Worm (Caenorhabditis elegans) whole organism, dauer: ENCODE measurements around the gene svh-11.

Source experiments
- unc-62 ChIP-seq: sonication (generic microtip); optimal IDR thresholded peaks from 2 replicates; lab custom pipeline; 2017; ENCODE audit warnings: missing biosample characterization, missing genetic modification reagents, missing genetic modification characterization

Gene svh-11

DNA sequence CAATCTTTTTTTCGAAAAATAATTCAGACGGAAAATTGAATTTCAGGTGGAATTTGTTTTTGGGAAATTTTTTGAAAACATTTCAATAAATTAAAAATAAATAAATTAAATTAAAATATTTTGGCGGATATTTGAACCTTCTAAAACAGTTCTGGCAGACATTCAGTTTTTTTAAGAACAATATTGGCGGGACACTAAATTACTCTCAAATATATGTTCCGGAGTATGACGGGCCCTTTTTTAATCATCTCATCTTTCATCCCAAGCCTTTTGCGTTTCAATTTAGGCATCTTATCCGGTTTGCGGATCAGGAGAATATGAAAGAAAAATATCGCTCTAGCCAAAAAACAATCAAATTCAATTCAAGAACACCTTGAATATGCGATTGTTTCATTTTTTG lies at the start of gene svh-11:
Gene svh-11, plus strand, starts transcription at position 301 of the 400 bp plus-strand sequence.
- TF ChIP-seq unc-62: no peak

ce11 chrV:2159331-2159730 lies 47.6 kb upstream of the svh-11 start, which contains the start of gene C45H4.14:
Gene C45H4.14, minus strand, starts transcription at chrV:2159431.
- no peak for TF ChIP-seq unc-62

- TF ChIP-seq unc-62: no peak
These were observed 43.2 kb upstream of the svh-11 start, which contains the start of gene str-255 for ce11 chrV:2163735-2164134. Gene str-255, minus strand, starts transcription at chrV:2163835.

DNA sequence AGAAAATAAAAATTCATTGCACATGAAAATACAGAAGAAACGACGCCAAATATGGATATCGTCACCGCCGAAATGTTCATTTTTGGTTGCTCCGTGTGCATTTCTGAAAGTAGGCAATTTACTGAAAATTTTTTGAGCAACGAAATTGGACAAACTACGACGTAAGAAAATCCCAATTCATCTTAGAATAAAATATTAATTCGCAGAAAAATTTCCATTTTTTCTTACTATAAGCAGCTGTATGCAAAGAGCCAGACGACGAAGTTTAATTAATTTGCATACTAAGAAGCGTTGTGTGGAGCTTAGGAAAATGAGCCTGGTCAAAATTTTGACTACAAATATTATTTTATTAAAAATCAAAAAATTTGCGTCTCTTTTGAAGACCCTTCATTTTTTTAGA lies 40.2 kb upstream of the svh-11 start, which contains the start of gene srbc-19:
Gene srbc-19, minus strand, starts transcription at position 101 of the 400 bp plus-strand sequence.
- no peak for TF ChIP-seq unc-62

DNA sequence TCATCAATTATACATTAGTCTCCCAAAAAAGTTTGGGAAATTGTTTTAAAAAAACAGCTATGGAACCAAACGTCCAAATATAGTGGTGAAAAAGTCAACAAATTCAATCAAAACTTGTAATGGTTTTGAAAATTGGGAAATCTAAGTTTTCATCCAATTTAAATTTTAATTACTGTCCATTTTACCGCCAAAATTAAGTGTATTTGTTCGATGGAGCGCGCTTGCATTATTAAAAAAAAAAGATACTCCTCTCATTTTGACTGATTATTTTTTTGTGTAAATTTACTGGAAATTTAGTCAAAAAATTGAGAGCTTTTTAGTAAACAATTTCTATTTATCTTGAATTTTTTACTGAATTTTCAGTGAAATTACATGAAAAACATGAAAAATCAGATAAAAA lies 32.4 kb upstream of the svh-11 start:
- no peak for TF ChIP-seq unc-62

ce11 chrV:2175242-2175641 lies 31.7 kb upstream of the svh-11 start, which contains the start of gene C45H4.18:
Gene C45H4.18, plus strand, starts transcription at chrV:2175542.
- TF ChIP-seq unc-62: no peak

DNA sequence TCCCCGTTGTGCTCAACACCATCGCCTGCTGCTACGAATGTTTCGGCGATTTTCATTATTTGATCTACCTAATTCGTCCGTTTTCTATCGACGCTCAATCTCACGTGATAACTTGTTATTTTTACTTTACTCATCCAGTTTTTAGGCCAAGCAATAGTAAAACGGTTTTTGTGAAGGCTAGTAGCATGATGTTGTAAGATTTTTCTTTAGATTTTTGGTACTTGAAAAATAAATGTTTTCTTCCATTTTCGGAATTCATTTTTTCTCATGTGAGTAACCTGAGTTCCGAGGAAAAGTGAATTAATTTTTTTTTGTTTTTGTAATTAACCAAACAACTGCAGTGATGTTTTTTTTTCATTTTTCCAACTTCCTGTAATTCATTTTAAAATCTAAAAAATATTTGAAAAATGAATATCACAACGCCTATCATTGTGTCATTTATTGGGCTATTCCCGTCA lies 29.6 kb upstream of the svh-11 start, which contains the start of gene srbc-17:
Gene srbc-17, plus strand, starts transcription at position 408 of the 458 bp plus-strand sequence.
- TF ChIP-seq unc-62: no peak

ce11 chrV:2179214-2179613 lies 27.7 kb upstream of the svh-11 start, which contains the start of gene cyp-33C1:
Gene cyp-33C1, plus strand, starts transcription at chrV:2179514.
- TF ChIP-seq unc-62: no peak

ce11 chrV:2181738-2182137 lies 25.2 kb upstream of the svh-11 start, which contains the start of gene srbc-16:
Gene srbc-16, plus strand, starts transcription at chrV:2182038.
- no peak for TF ChIP-seq unc-62

ce11 chrV:2183162-2183561 lies 23.7 kb upstream of the svh-11 start, which contains the start of gene cyp-33C2:
Gene cyp-33C2, plus strand, starts transcription at chrV:2183488.
- TF ChIP-seq unc-62: no peak

ce11 chrV:2185486-2185885 lies 21.4 kb upstream of the svh-11 start:
- no peak for TF ChIP-seq unc-62

- TF ChIP-seq unc-62: no peak
These were observed 19.0 kb upstream of the svh-11 start, which contains the start of gene Y5H2B.3 for ce11 chrV:2187864-2188345. Gene Y5H2B.3, plus strand, starts transcription at chrV:2188295.

ce11 chrV:2190383-2190782 lies 16.5 kb upstream of the svh-11 start:
- no peak for TF ChIP-seq unc-62

ce11 chrV:2191122-2191521 lies 15.8 kb upstream of the svh-11 start, which contains the start of gene srbc-42:
Gene srbc-42, minus strand, starts transcription at chrV:2191222.
- no peak for TF ChIP-seq unc-62

DNA sequence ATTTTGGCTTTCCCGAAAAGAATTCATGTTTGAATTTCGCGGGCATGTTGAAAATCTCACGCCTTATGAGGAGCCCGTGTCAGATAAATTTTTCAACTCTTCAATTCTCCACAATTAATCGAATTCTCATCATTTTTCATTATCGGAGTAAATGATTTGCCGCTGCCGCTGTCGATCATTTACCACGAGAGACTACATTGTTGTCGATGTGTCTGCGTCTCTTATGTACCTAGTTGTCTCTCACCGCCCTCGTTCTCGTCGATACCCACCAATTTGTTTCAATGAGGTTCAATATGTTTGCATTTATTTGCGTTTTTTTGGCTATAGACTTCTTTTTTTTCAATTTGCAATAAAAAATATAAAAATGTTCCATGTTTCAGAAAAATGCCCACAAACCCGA lies 14.8 kb upstream of the svh-11 start, which contains the start of gene nhr-13:
Gene nhr-13, plus strand, starts transcription at position 369 of the 400 bp plus-strand sequence.
- TF ChIP-seq unc-62: no peak

DNA sequence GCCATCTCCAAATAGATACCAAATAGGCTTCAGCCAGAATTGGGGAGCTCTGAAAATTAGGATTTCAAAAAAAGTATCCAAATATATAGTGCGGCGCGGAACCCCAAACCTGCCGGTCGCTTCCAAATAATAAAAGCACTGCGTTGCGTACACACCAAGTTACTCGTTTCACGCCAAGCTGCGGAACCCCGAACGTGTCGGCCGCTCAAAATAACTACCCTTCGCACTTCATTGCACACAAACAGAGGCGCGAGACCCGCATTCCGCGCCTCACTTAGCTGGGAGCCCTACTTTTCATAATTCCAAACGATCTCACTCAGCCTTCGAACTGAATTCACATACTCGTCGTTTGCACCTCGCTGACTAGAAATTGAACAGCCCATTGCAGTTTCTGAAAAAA lies 7.3 kb upstream of the svh-11 start:
- TF ChIP-seq unc-62: no peak

DNA sequence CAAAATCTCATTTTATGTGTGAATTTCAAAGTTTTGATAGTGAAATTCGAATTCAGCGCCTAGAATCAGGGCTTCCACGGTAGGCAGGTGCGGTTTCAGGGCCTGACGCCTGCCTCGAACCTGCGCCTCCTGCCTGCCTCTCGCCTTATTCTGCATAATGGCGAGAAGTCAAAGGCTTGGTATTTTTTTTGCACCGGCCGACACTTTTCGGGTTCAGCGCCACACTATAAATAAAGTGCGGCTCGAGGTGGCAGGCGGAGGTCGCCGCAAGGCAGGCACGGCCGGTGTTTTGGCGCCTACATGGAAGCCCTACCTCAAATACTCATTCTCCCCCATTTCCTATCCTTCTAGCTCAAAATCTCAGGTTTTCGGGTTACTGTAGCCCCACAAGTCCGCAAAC lies 6.5 kb upstream of the svh-11 start:
- no peak for TF ChIP-seq unc-62

DNA sequence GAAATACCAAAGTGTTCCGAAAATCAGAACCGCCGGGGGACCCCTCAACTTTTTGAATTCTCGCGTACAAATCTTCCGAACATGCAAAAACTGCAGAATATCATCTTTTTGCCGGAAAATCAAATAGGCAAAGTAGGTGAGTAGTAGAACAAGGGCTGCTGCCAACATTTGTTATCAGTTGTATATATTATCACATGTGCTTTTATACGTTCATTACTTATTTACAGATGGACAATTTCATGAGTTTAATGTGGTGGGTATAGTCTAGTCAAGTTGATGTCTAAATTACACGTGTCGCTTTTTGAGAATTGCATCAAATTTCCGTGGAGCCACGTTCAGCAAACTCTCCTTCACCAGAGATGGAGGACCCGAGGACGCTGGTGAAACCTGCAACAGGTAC lies 5.7 kb upstream of the svh-11 start, which contains the start of gene cyp-32B1:
Gene cyp-32B1, minus strand, starts transcription at position 176 of the 400 bp plus-strand sequence.
- TF ChIP-seq unc-62: no peak
